Comparison of ENCODE assay signal across 3 worm cellular contexts in the genomic region with DNA sequence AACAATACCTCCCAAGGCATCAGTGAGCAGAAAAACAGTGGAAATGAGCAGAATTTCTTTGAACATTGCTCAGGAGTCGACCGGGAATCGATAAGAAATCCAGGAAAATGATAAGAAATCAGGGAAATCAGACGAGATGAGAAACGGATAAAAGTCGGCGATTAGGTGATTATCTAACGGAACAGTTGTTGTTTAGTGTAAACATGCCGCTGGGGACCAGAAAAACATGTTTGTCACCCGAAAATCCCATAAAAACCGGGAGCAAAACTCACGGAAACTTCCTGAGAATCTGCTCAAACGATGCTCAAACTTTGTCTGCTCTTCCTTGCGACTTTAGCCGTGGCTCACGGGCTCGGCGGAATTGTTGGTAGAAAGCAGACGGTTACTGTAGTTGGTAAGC.
A peak's percentile ranks its signal among the peaks of the same experiment; 100 is the strongest.
TF ChIP-seq lines count a peak whose summit lies in the region.

A gene (minus strand): TSS at position 156 of the 400 bp plus-strand sequence.
A gene (plus strand): TSS at position 227 of the 400 bp plus-strand sequence.

TF ChIP-seq in whole organism, L1 larva, 84 proteins besides CTCF, POLR2A, EP300 and RAD21 (continues in another document):
- TF ChIP-seq fkh-4 (tag; optimal IDR thresholded peaks at IDR 0.05; lab: Kevin White, UChicago; ENCODE audit: borderline replicate concordance) (no peak), ceh-63 (GFP tag; optimal IDR thresholded peaks at IDR 0.05; lab: Kevin White, UChicago) (no peak), unc-62 (GFP tag; optimal IDR thresholded peaks at IDR 0.05; lab: Kevin White, UChicago) (no peak), lin-13 (GFP tag; optimal IDR thresholded peaks at IDR 0.05; lab: Kevin White, UChicago) (no peak), lin-39 (tag; optimal IDR thresholded peaks at IDR 0.05; lab: Kevin White, UChicago) (no peak), vab-15 (tag; optimal IDR thresholded peaks at IDR 0.05; lab: Kevin White, UChicago) (no peak), fos-1 (tag; optimal IDR thresholded peaks at IDR 0.05; lab: Kevin White, UChicago) (no peak), nhr-77 (tag; optimal IDR thresholded peaks at IDR 0.05; lab: Kevin White, UChicago) (no peak), zip-4 (GFP tag; optimal IDR thresholded peaks at IDR 0.05; lab: Kevin White, UChicago) (no peak), rnt-1 (tag; optimal IDR thresholded peaks at IDR 0.05; lab: Kevin White, UChicago) (peak; percentile 51), C04F5.9 (tag; optimal IDR thresholded peaks at IDR 0.05; lab: Kevin White, UChicago) (no peak), skn-1 (tag; optimal IDR thresholded peaks at IDR 0.05; lab: Kevin White, UChicago) (no peak), mab-9 (GFP tag; IDR thresholded peaks at IDR 0.05; lab: Robert Waterston, UW) (no peak), unc-86 (tag; optimal IDR thresholded peaks at IDR 0.05; lab: Kevin White, UChicago) (no peak), sptf-1 (tag; optimal IDR thresholded peaks at IDR 0.05; lab: Kevin White, UChicago) (no peak), lsy-2 (tag; optimal IDR thresholded peaks at IDR 0.05; lab: Kevin White, UChicago) (no peak), egl-13 (tag; optimal IDR thresholded peaks at IDR 0.05; lab: Kevin White, UChicago) (no peak), nhr-84 (tag; optimal IDR thresholded peaks at IDR 0.05; lab: Kevin White, UChicago) (no peak), ceh-82 (tag; optimal IDR thresholded peaks at IDR 0.05; lab: Kevin White, UChicago) (no peak), ces-1 (GFP tag; optimal IDR thresholded peaks at IDR 0.05; lab: Kevin White, UChicago) (no peak), nhr-71 (tag; optimal IDR thresholded peaks at IDR 0.05; lab: Kevin White, UChicago) (peak; percentile 42), ama-1 (optimal IDR thresholded peaks at IDR 0.05; lab: Kevin White, UChicago) (no peak), sox-4 (tag; optimal IDR thresholded peaks at IDR 0.05; lab: Kevin White, UChicago) (no peak), nhr-11 (tag; optimal IDR thresholded peaks at IDR 0.05; lab: Kevin White, UChicago) (no peak), fkh-8 (tag; optimal IDR thresholded peaks at IDR 0.05; lab: Kevin White, UChicago) (no peak), xbp-1 (tag; optimal IDR thresholded peaks at IDR 0.05; lab: Kevin White, UChicago) (no peak), isw-1 (GFP tag; IDR thresholded peaks at IDR 0.05; lab: Robert Waterston, UW) (no peak), lin-14 (GFP tag; optimal IDR thresholded peaks at IDR 0.05; lab: Kevin White, UChicago) (peak; percentile 32), snu-23 (GFP tag; optimal IDR thresholded peaks at IDR 0.05; lab: Kevin White, UChicago) (no peak), hlh-4 (tag; optimal IDR thresholded peaks at IDR 0.05; lab: Kevin White, UChicago) (no peak), mep-1 (tag; optimal IDR thresholded peaks at IDR 0.05; lab: Kevin White, UChicago) (no peak)

TF ChIP-seq in whole organism, mixed stage, embryonic, 35 proteins besides CTCF, POLR2A, EP300 and RAD21:
- TF ChIP-seq hlh-1 (tag; optimal IDR thresholded peaks at IDR 0.05; lab: Kevin White, UChicago), result peak; percentile 60
- TF ChIP-seq nhr-76 (tag; optimal IDR thresholded peaks at IDR 0.05; lab: Kevin White, UChicago), result no peak
- no peak for TF ChIP-seq ceh-43 (GFP tag; optimal IDR thresholded peaks at IDR 0.05; lab: Kevin White, UChicago)

TF ChIP-seq in whole organism, young adult, 124 proteins besides CTCF, POLR2A, EP300 and RAD21:
- TF ChIP-seq nfyb-1 (GFP tag; IDR thresholded peaks at IDR 0.05; lab: Robert Waterston, UW), result no peak
- peak; percentile 8 for TF ChIP-seq K12H6.12 (tag; optimal IDR thresholded peaks at IDR 0.05; lab: Kevin White, UChicago)
